Worm (Caenorhabditis elegans) whole organism, late embryonic: Measurements from ENCODE around the gene dhs-29.

Source experiments
- C38D4.7 ChIP-seq: fragments of 200-800 bp; sonication (Bioruptor generic); optimal IDR thresholded peaks from 2 replicates; lab custom pipeline; 2018; ENCODE audit warnings: mild to moderate bottlenecking, missing genetic modification characterization, moderate library complexity, missing compliant biosample characterization
- K02D7.2 ChIP-seq: sonication (generic microtip); optimal IDR thresholded peaks from 2 replicates; lab custom pipeline; 2017; ENCODE audit warnings: mild to moderate bottlenecking, missing genetic modification characterization, missing compliant biosample characterization
- K09A11.1 ChIP-seq: sonication (generic microtip); optimal IDR thresholded peaks from 2 replicates; lab custom pipeline; 2017; ENCODE audit warnings: antibody characterized with exemption, mild to moderate bottlenecking, missing genetic modification characterization, missing compliant biosample characterization; ENCODE audit not compliant: insufficient read depth
- T23F11.4 ChIP-seq: fragments of 200-800 bp; sonication (Bioruptor generic); optimal IDR thresholded peaks from 2 replicates; lab custom pipeline; 2018; ENCODE audit warnings: mild to moderate bottlenecking, missing genetic modification characterization, missing compliant biosample characterization
- Y22D7AL.16 ChIP-seq: sonication (generic microtip); optimal IDR thresholded peaks from 2 replicates; lab custom pipeline; 2016; ENCODE audit warnings: missing genetic modification characterization, missing compliant biosample characterization
- ahr-1 ChIP-seq: sonication (generic microtip); optimal IDR thresholded peaks from 2 replicates; lab custom pipeline; 2016; ENCODE audit warnings: missing genetic modification characterization, missing compliant biosample characterization
- ama-1 ChIP-seq: fragments of 150-350 bp; optimal IDR thresholded peaks from 2 replicates; lab custom pipeline; 2014
- ceh-14 ChIP-seq: sonication (generic microtip); optimal IDR thresholded peaks from 2 replicates; lab custom pipeline; 2016; ENCODE audit warnings: missing genotype, missing genetic modification characterization, missing compliant biosample characterization
- ceh-18 ChIP-seq: sonication (generic microtip); optimal IDR thresholded peaks from 2 replicates; lab custom pipeline; 2016; ENCODE audit warnings: missing genetic modification characterization, missing compliant biosample characterization
- ceh-19 ChIP-seq: fragments of 200-800 bp; sonication (Bioruptor generic); optimal IDR thresholded peaks from 2 replicates; lab custom pipeline; 2018; ENCODE audit warnings: mild to moderate bottlenecking, missing genetic modification characterization, missing compliant biosample characterization
- ceh-22 ChIP-seq: sonication (generic microtip); optimal IDR thresholded peaks from 2 replicates; lab custom pipeline; 2017; ENCODE audit warnings: missing biosample characterization, missing genetic modification characterization
- ceh-30 ChIP-seq: fragments of 150-350 bp; optimal IDR thresholded peaks from 2 replicates; lab custom pipeline; 2014; ENCODE audit warnings: missing biosample characterization, missing genetic modification characterization
- ceh-31 ChIP-seq: sonication (generic microtip); optimal IDR thresholded peaks from 2 replicates; lab custom pipeline; 2016; ENCODE audit warnings: missing genetic modification characterization, missing compliant biosample characterization
- ceh-34 ChIP-seq: sonication (generic microtip); optimal IDR thresholded peaks from 2 replicates; lab custom pipeline; 2016; ENCODE audit warnings: mild to moderate bottlenecking, missing genetic modification characterization, missing compliant biosample characterization
- ceh-45 ChIP-seq: fragments of 200-800 bp; sonication (Bioruptor generic); IDR thresholded peaks from 2 replicates; pipeline ENCODE4 v1.3.6; 2022; ENCODE audit warnings: missing genetic modification reagents, missing genetic modification characterization, missing compliant biosample characterization
- ceh-48 ChIP-seq: sonication (generic microtip); optimal IDR thresholded peaks from 2 replicates; lab custom pipeline; 2016; ENCODE audit warnings: missing genetic modification characterization, inconsistent platforms, missing compliant biosample characterization
- ceh-6 ChIP-seq: fragments of 200-800 bp; sonication (Bioruptor generic); optimal IDR thresholded peaks from 2 replicates; lab custom pipeline; 2018; ENCODE audit warnings: mild to moderate bottlenecking, missing genetic modification characterization, missing compliant biosample characterization
- che-1 ChIP-seq: sonication (generic microtip); optimal IDR thresholded peaks from 2 replicates; lab custom pipeline; 2016; ENCODE audit warnings: mild to moderate bottlenecking, missing genetic modification characterization, missing compliant biosample characterization
- dmd-4 ChIP-seq: sonication (generic microtip); optimal IDR thresholded peaks from 2 replicates; lab custom pipeline; 2016; ENCODE audit warnings: borderline replicate concordance, missing genetic modification characterization, missing compliant biosample characterization
- elt-2 ChIP-seq: sonication (generic microtip); optimal IDR thresholded peaks from 2 replicates; lab custom pipeline; 2016; ENCODE audit warnings: missing genetic modification reagents, missing genetic modification characterization, missing compliant biosample characterization
- ets-4 ChIP-seq: sonication (generic microtip); optimal IDR thresholded peaks from 2 replicates; lab custom pipeline; 2016; ENCODE audit warnings: missing genetic modification characterization, missing compliant biosample characterization
- eyg-1 ChIP-seq: sonication (generic microtip); optimal IDR thresholded peaks from 2 replicates; lab custom pipeline; 2016; ENCODE audit warnings: missing genotype, missing genetic modification characterization, missing compliant biosample characterization
- fax-1 ChIP-seq: sonication (generic microtip); optimal IDR thresholded peaks from 2 replicates; lab custom pipeline; 2016; ENCODE audit warnings: missing genotype, missing genetic modification characterization, missing compliant biosample characterization
- fkh-10 ChIP-seq: fragments of 150-350 bp; optimal IDR thresholded peaks from 2 replicates; lab custom pipeline; 2014; ENCODE audit warnings: missing biosample characterization, missing genetic modification reagents, missing genetic modification characterization
- fkh-6 ChIP-seq: sonication (generic microtip); optimal IDR thresholded peaks from 2 replicates; lab custom pipeline; 2016; ENCODE audit warnings: missing genetic modification characterization, missing compliant biosample characterization
- hlh-13 ChIP-seq: fragments of 200-800 bp; sonication (Bioruptor generic); optimal IDR thresholded peaks from 2 replicates; lab custom pipeline; 2018; ENCODE audit warnings: mild to moderate bottlenecking, missing genetic modification characterization, missing compliant biosample characterization
- hlh-15 ChIP-seq: sonication (generic microtip); optimal IDR thresholded peaks from 2 replicates; lab custom pipeline; 2016; ENCODE audit warnings: missing genetic modification characterization, missing compliant biosample characterization
- hlh-30 ChIP-seq: sonication (generic microtip); optimal IDR thresholded peaks from 2 replicates; lab custom pipeline; 2017; ENCODE audit warnings: antibody characterized with exemption, missing genetic modification characterization, missing compliant biosample characterization; ENCODE audit not compliant: insufficient read depth
- hlh-6 ChIP-seq: sonication (generic microtip); optimal IDR thresholded peaks from 2 replicates; lab custom pipeline; 2016; ENCODE audit warnings: missing genotype, missing genetic modification characterization, missing compliant biosample characterization
- lim-6 ChIP-seq: sonication (generic microtip); optimal IDR thresholded peaks from 2 replicates; lab custom pipeline; 2016; ENCODE audit warnings: missing genetic modification characterization, missing compliant biosample characterization
- mec-3 ChIP-seq: sonication (generic microtip); optimal IDR thresholded peaks from 2 replicates; lab custom pipeline; 2016; ENCODE audit warnings: borderline replicate concordance, missing genetic modification characterization, missing compliant biosample characterization
- nfya-1 ChIP-seq: sonication (generic microtip); optimal IDR thresholded peaks from 2 replicates; lab custom pipeline; 2017; ENCODE audit warnings: missing genetic modification characterization, mild to moderate bottlenecking, missing compliant biosample characterization, antibody characterized with exemption, moderate library complexity
- npax-4 ChIP-seq: sonication (generic microtip); optimal IDR thresholded peaks from 2 replicates; lab custom pipeline; 2016; ENCODE audit warnings: missing genetic modification characterization, missing compliant biosample characterization
- odd-2 ChIP-seq: sonication (generic microtip); optimal IDR thresholded peaks from 2 replicates; lab custom pipeline; 2017; ENCODE audit warnings: antibody characterized with exemption, mild to moderate bottlenecking, missing genetic modification characterization, missing compliant biosample characterization
- pat-9 ChIP-seq: fragments of 200-800 bp; sonication (Bioruptor generic); optimal IDR thresholded peaks from 2 replicates; lab custom pipeline; 2018; ENCODE audit warnings: mild to moderate bottlenecking, missing genetic modification characterization, moderate library complexity, missing compliant biosample characterization
- pha-2 ChIP-seq: sonication (generic microtip); optimal IDR thresholded peaks from 2 replicates; lab custom pipeline; 2017; ENCODE audit warnings: mild to moderate bottlenecking, missing genetic modification characterization, missing compliant biosample characterization
- ref-2 ChIP-seq: sonication (generic microtip); optimal IDR thresholded peaks from 2 replicates; lab custom pipeline; 2016; ENCODE audit warnings: missing genetic modification characterization, missing compliant biosample characterization
- rnt-1 ChIP-seq: sonication (generic microtip); optimal IDR thresholded peaks from 2 replicates; lab custom pipeline; 2016; ENCODE audit warnings: missing genetic modification characterization, missing compliant biosample characterization
- syd-9 ChIP-seq: sonication (generic microtip); optimal IDR thresholded peaks from 2 replicates; lab custom pipeline; 2016; ENCODE audit warnings: mild to moderate bottlenecking, missing genetic modification characterization, moderate library complexity, missing compliant biosample characterization
- unc-3 ChIP-seq, 2 experiments: fragments of 200-800 bp in 1 of 2; sonication (Bioruptor generic) in 1 of 2; sonication (generic microtip) in 1 of 2; conservative IDR thresholded peaks in 1 of 2; optimal IDR thresholded peaks in 1 of 2; 2 replicates each; pipeline versions ENCODE4 v1.3.6 to Lab custom; 2016 to 2022; ENCODE audit warnings: missing compliant biosample characterization in 2 of 2, missing genetic modification characterization in 2 of 2, missing genetic modification reagents in 1 of 2
- unc-42 ChIP-seq: sonication (generic microtip); optimal IDR thresholded peaks from 2 replicates; lab custom pipeline; 2016; ENCODE audit warnings: missing genotype, missing genetic modification characterization, missing compliant biosample characterization
- ztf-16 ChIP-seq: sonication (generic microtip); optimal IDR thresholded peaks from 2 replicates; lab custom pipeline; 2017; ENCODE audit warnings: missing genetic modification characterization, missing compliant biosample characterization

dhs-29 gene

ce11 chrX:7656875-7657274, 7.8 kb downstream of the dhs-29 start, which contains the start of gene F27D9.12:
Gene F27D9.12, minus strand, starts transcription at chrX:7656975.
- no peak for TF ChIP-seq fkh-10 (GFP tag; lab: Kevin White, UChicago)
- no peak for TF ChIP-seq fkh-6 (tag; lab: Kevin White, UChicago)
- no peak for TF ChIP-seq pat-9 (tag; lab: Kevin White, UChicago)
- TF ChIP-seq hlh-30 (tag; lab: Kevin White, UChicago) = no peak
- TF ChIP-seq npax-4 (tag; lab: Kevin White, UChicago) = no peak
- no peak for TF ChIP-seq syd-9
- TF ChIP-seq ceh-6 (GFP tag; lab: Kevin White, UChicago) = no peak
- TF ChIP-seq che-1 (tag; lab: Kevin White, UChicago) = no peak
- no peak for TF ChIP-seq unc-42 (tag; lab: Kevin White, UChicago)
- no peak for TF ChIP-seq pha-2 (tag; lab: Kevin White, UChicago)
- TF ChIP-seq ceh-30 (tag; lab: Kevin White, UChicago) = no peak

DNA sequence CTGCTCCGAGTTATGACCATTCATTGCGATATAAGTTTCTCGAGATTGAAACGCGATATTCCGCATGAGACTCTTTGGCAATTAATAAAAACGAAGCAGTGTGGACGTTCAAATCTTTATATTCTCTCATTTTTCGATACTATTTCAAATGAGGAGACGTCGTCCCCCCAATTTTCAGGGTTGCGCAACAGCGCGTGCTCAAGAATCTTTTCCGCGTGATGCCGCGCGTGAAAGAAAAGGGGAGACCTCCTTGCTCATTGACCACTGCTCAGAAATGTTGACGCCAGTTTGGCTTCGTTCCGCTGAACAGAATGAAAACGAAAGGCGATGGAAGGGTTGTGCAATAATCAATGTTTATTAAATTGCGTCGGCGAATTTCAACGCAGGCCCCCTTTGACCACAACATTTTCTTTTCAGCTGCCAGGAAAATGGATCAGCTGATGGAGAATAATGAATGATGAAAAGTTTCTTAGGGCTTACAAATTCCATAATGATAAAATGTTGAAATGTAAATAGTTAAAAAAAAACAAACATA, 9.2 kb downstream of the dhs-29 start:
- TF ChIP-seq hlh-30 (tag; lab: Kevin White, UChicago) (peak; percentile 64), hlh-13 (GFP tag; lab: Kevin White, UChicago) (no peak), ceh-19 (no peak), ceh-14 (tag; lab: Kevin White, UChicago) (peak; percentile 42), rnt-1 (tag; lab: Kevin White, UChicago) (no peak), unc-3 (GFP tag; conservative IDR thresholded peaks at IDR 0.05; lab: Robert Waterston, UW) (no peak), unc-3 (tag; optimal IDR thresholded peaks at IDR 0.05; lab: Kevin White, UChicago) (no peak), ceh-6 (GFP tag; lab: Kevin White, UChicago) (no peak), eyg-1 (tag; lab: Kevin White, UChicago) (no peak), ceh-31 (tag; lab: Kevin White, UChicago) (peak; percentile 30), elt-2 (tag; lab: Kevin White, UChicago) (no peak), ceh-30 (tag; lab: Kevin White, UChicago) (no peak), unc-42 (tag; lab: Kevin White, UChicago) (peak; percentile 76), ama-1 (no peak), odd-2 (no peak), ceh-22 (tag; lab: Kevin White, UChicago) (no peak), dmd-4 (tag; lab: Kevin White, UChicago) (no peak)

DNA sequence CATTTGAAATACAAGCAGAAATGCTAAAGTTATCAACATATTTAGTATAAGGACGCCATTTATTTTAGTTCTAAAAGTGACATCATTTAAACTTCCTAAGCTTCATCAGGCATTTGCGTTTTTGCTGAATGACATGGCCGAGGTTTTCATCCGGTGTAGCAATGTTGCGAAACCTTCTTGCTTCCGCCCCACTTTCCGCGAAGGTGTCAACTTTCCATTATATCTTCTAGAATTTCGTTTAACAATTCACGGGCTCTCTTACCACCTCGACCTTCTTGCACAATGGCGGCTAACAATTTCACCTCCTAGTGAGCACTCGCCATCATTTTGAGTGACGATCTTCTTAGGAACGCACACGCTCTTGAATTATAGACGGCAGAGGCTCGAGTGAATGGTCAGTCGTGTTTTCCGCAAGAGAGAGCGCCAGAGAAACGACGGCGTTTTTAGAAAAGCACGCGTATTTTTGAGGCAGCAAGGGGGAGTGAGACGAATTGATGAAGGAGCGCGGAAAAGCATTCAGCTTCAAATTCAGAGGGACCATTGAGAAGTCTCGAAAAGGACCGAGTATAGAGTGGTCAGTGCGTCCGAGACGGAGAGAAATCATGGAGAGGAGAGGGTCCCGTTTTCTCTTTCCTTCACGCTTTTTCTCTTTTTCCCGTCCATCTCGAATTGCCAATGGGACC, 10.9 kb downstream of the dhs-29 start:
- TF ChIP-seq fkh-10 (GFP tag; lab: Kevin White, UChicago) (no peak), ahr-1 (tag; lab: Kevin White, UChicago) (no peak), lim-6 (tag; lab: Kevin White, UChicago) (no peak), K09A11.1 (tag; lab: Kevin White, UChicago) (no peak), odd-2 (no peak), ceh-19 (peak; percentile 3), ref-2 (no peak), fax-1 (tag; lab: Kevin White, UChicago) (no peak), K02D7.2 (no peak), ztf-16 (tag; lab: Kevin White, UChicago) (no peak), hlh-6 (no peak), ceh-14 (tag; lab: Kevin White, UChicago) (no peak), ceh-48 (no peak), ceh-34 (peak; percentile 87), C38D4.7 (GFP tag; lab: Kevin White, UChicago) (no peak), ceh-18 (tag; lab: Kevin White, UChicago) (peak; percentile 4), ceh-31 (tag; lab: Kevin White, UChicago) (peak; percentile 64), T23F11.4 (GFP tag; lab: Kevin White, UChicago) (no peak), hlh-30 (tag; lab: Kevin White, UChicago) (no peak), mec-3 (tag; lab: Kevin White, UChicago) (no peak), hlh-15 (tag; lab: Kevin White, UChicago) (no peak), Y22D7AL.16 (no peak), ceh-6 (GFP tag; lab: Kevin White, UChicago) (no peak), fkh-6 (tag; lab: Kevin White, UChicago) (no peak), ets-4 (tag; lab: Kevin White, UChicago) (no peak), ceh-45 (GFP tag; lab: Robert Waterston, UW) (no peak), nfya-1 (tag; lab: Kevin White, UChicago) (no peak)
